Worm (Caenorhabditis elegans) whole organism, young adult: Measurements from ENCODE around the gene ZK1290.11.

Experiments
- B0035.1 ChIP-seq: sonication (generic microtip); optimal IDR thresholded peaks from 2 replicates; lab custom pipeline; 2016; ENCODE audit warnings: missing genetic modification characterization, mild to moderate bottlenecking, missing compliant biosample characterization, missing genotype, missing genetic modification reagents
- K12H6.12 ChIP-seq: fragments of 200-800 bp; sonication (Bioruptor generic); optimal IDR thresholded peaks from 2 replicates; lab custom pipeline; 2018; ENCODE audit warnings: mild to moderate bottlenecking, missing genetic modification characterization, missing compliant biosample characterization
- T07F8.4 ChIP-seq: sonication (generic microtip); optimal IDR thresholded peaks from 2 replicates; lab custom pipeline; 2016; ENCODE audit warnings: mild to moderate bottlenecking, missing genetic modification characterization, moderate library complexity, missing compliant biosample characterization
- Y56A3A.18 ChIP-seq: fragments of 200-800 bp; sonication (Bioruptor generic); IDR thresholded peaks from 2 replicates; pipeline ENCODE4 v1.3.6; 2022; ENCODE audit warnings: missing genetic modification reagents, missing genetic modification characterization, missing compliant biosample characterization
- efl-1 ChIP-seq: fragments of 150-350 bp; optimal IDR thresholded peaks from 2 replicates; lab custom pipeline; 2014; ENCODE audit warnings: missing biosample characterization, missing genetic modification reagents, missing genetic modification characterization
- hrde-1 ChIP-seq: sonication (generic microtip); optimal IDR thresholded peaks from 2 replicates; lab custom pipeline; 2016; ENCODE audit warnings: missing genetic modification characterization, mild to moderate bottlenecking, missing compliant biosample characterization, moderate library complexity, missing genotype, missing genetic modification reagents, borderline replicate concordance
- let-526 ChIP-seq: fragments of 200-800 bp; sonication (Bioruptor generic); IDR thresholded peaks from 2 replicates; pipeline ENCODE4 v1.3.6; 2022; ENCODE audit warnings: missing genetic modification reagents, missing genetic modification characterization, missing compliant biosample characterization
- lin-26 ChIP-seq: fragments of 200-800 bp; sonication (Bioruptor generic); IDR thresholded peaks from 2 replicates; pipeline ENCODE4 v1.3.6; 2022; ENCODE audit warnings: missing genetic modification reagents, missing genetic modification characterization, missing compliant biosample characterization
- nfya-1 ChIP-seq: sonication (generic microtip); optimal IDR thresholded peaks from 2 replicates; lab custom pipeline; 2017; ENCODE audit warnings: antibody characterized with exemption, missing compliant biosample characterization, missing genetic modification characterization, borderline replicate concordance; ENCODE audit not compliant: insufficient read depth
- nhr-120 ChIP-seq: fragments of 200-800 bp; sonication (Bioruptor generic); IDR thresholded peaks from 2 replicates; pipeline ENCODE4 v1.3.6; 2022; ENCODE audit warnings: missing genetic modification characterization, missing compliant biosample characterization
- nhr-90 ChIP-seq: sonication (generic microtip); optimal IDR thresholded peaks from 2 replicates; lab custom pipeline; 2016; ENCODE audit warnings: missing genotype, mild to moderate bottlenecking, missing genetic modification characterization, missing compliant biosample characterization
- tbx-9 ChIP-seq: sonication (generic microtip); optimal IDR thresholded peaks from 2 replicates; lab custom pipeline; 2016; ENCODE audit warnings: borderline replicate concordance, missing genetic modification characterization, inconsistent platforms, missing compliant biosample characterization
- unc-130 ChIP-seq: sonication (generic microtip); optimal IDR thresholded peaks from 2 replicates; lab custom pipeline; 2016; ENCODE audit warnings: missing genetic modification reagents, missing genetic modification characterization, missing compliant biosample characterization
- unc-62 ChIP-seq: fragments of 150-350 bp; optimal IDR thresholded peaks from 2 replicates; lab custom pipeline; 2014; ENCODE audit warnings: missing biosample characterization, missing genetic modification reagents, missing genetic modification characterization

DNA sequence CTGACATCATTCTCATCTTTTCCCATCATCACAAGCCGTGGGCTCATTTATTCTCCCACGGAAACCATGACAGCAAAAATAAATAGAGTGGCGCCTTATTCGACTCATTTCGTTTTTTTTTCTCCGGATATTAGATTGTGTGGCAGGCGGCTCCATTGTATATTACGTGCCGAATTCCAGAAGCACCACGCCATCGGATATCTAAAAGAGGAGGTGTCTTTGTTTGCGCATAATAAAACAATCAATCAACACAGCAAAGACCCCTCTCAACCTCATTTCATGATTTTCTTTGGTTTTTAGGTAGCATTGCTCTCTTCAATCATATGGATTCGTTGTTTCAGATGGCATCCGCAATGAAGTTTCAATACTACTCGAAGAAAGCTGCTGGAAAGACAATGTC is 12.4 kb downstream of the ZK1290.11 start, which contains the start of gene tph-1:
- TF ChIP-seq T07F8.4 (no peak), K12H6.12 (no peak), nhr-120 (GFP tag; lab: Robert Waterston, UW) (no peak), tbx-9 (tag; lab: Kevin White, UChicago) (no peak), hrde-1 (tag; lab: Kevin White, UChicago) (no peak), let-526 (GFP tag; lab: Robert Waterston, UW) (no peak), unc-130 (GFP tag; lab: Kevin White, UChicago) (no peak), nhr-90 (tag; lab: Kevin White, UChicago) (no peak), lin-26 (GFP tag; lab: Robert Waterston, UW) (no peak), Y56A3A.18 (GFP tag; lab: Robert Waterston, UW) (no peak), efl-1 (GFP tag; lab: Kevin White, UChicago) (no peak), B0035.1 (tag; lab: Kevin White, UChicago) (no peak), nfya-1 (no peak), unc-62 (GFP tag; lab: Kevin White, UChicago) (no peak)
